Fruit fly (Drosophila melanogaster) whole organism, wandering third instar larva: Measurements from ENCODE around the gene CG14262.

Source experiments
- Abd-B ChIP-seq: fragments of >200 bp; optimal IDR thresholded peaks from 2 replicates; lab custom pipeline; 2017; ENCODE audit warnings: missing biosample characterization, missing genetic modification characterization
- CG32264 ChIP-seq: fragments of 200-800 bp; sonication (Bioruptor generic); optimal IDR thresholded peaks from 2 replicates; lab custom pipeline; 2016; ENCODE audit warnings: missing biosample characterization, missing genetic modification characterization
- CG9705 ChIP-seq: fragments of 200-800 bp; sonication (Bioruptor generic); optimal IDR thresholded peaks from 2 replicates; lab custom pipeline; 2018; ENCODE audit warnings: missing biosample characterization, mild to moderate bottlenecking, missing genetic modification characterization
- CrebA ChIP-seq: fragments of 200-800 bp; sonication (Bioruptor generic); optimal IDR thresholded peaks from 2 replicates; lab custom pipeline; 2016; ENCODE audit warnings: missing biosample characterization, mild to moderate bottlenecking, missing genetic modification characterization, borderline replicate concordance
- Dfd ChIP-seq: fragments of >200 bp; optimal IDR thresholded peaks from 2 replicates; lab custom pipeline; 2017; ENCODE audit warnings: missing biosample characterization, missing genetic modification characterization
- Dif ChIP-seq: fragments of 200-275, 200-300 bp; sonication (Bioruptor generic); optimal IDR thresholded peaks from 2 replicates; lab custom pipeline; 2018; ENCODE audit warnings: missing biosample characterization, missing genetic modification characterization; ENCODE audit not compliant: partially characterized antibody
- GATAd ChIP-seq: sonication (Bioruptor generic); optimal IDR thresholded peaks from 2 replicates; lab custom pipeline; 2016; ENCODE audit warnings: missing biosample characterization, missing genetic modification characterization
- HLH106 ChIP-seq: fragments of 200-800 bp; optimal IDR thresholded peaks from 3 replicates; lab custom pipeline; 2019; ENCODE audit warnings: missing biosample characterization, mild to moderate bottlenecking, missing genetic modification characterization, moderate library complexity
- Hnf4 ChIP-seq: fragments of 200-800 bp; sonication (Bioruptor generic); optimal IDR thresholded peaks from 2 replicates; lab custom pipeline; 2016; ENCODE audit warnings: missing biosample characterization, mild to moderate bottlenecking, missing genetic modification characterization
- Hr78 ChIP-seq: fragments of >200 bp; optimal IDR thresholded peaks from 2 replicates; lab custom pipeline; 2017; ENCODE audit warnings: missing biosample characterization, missing genetic modification characterization
- Hr83 ChIP-seq: fragments of 200-300 bp; sonication (Bioruptor generic); optimal IDR thresholded peaks from 2 replicates; lab custom pipeline; 2016; ENCODE audit warnings: missing biosample characterization, mild to moderate bottlenecking, missing genetic modification characterization, moderate library complexity; ENCODE audit not compliant: poor library complexity, severe bottlenecking
- Jra ChIP-seq: sonication (Bioruptor generic); optimal IDR thresholded peaks from 2 replicates; lab custom pipeline; 2016; ENCODE audit warnings: missing biosample characterization, missing genetic modification characterization
- Mio ChIP-seq: sonication (Bioruptor generic); optimal IDR thresholded peaks from 2 replicates; lab custom pipeline; 2016; ENCODE audit warnings: missing biosample characterization, missing genetic modification characterization
- Myc ChIP-seq: fragments of >200 bp; optimal IDR thresholded peaks from 2 replicates; lab custom pipeline; 2017
- N ChIP-seq: fragments of >200 bp; optimal IDR thresholded peaks from 2 replicates; lab custom pipeline; 2018; ENCODE audit warnings: missing biosample characterization, missing external identifiers, missing genetic modification characterization
- OdsH ChIP-seq: fragments of 200-800 bp; sonication (Bioruptor generic); optimal IDR thresholded peaks from 2 replicates; lab custom pipeline; 2016; ENCODE audit warnings: missing biosample characterization, mild to moderate bottlenecking, missing genetic modification characterization
- Rel ChIP-seq, 2 experiments: fragments of 200-800 bp; sonication (Bioruptor generic) in 1 of 2; optimal IDR thresholded peaks; 2 replicates in 1 of 2; 3 replicates in 1 of 2; lab custom pipeline; 2016 to 2019; ENCODE audit warnings: mild to moderate bottlenecking in 2 of 2, missing biosample characterization in 2 of 2, missing genetic modification characterization in 2 of 2, moderate library complexity in 1 of 2
- Sp1 ChIP-seq: fragments of 200-800 bp; sonication (Bioruptor generic); optimal IDR thresholded peaks from 3 replicates; lab custom pipeline; 2019; ENCODE audit warnings: missing biosample characterization, mild to moderate bottlenecking, missing genetic modification characterization, moderate library complexity
- Vsx2 ChIP-seq: fragments of 200-300, 225-300 bp; sonication (Bioruptor generic); optimal IDR thresholded peaks from 2 replicates; lab custom pipeline; 2018; ENCODE audit warnings: missing biosample characterization, missing genetic modification characterization; ENCODE audit not compliant: partially characterized antibody
- br ChIP-seq: fragments of 200-800 bp; sonication (Bioruptor generic); optimal IDR thresholded peaks from 2 replicates; lab custom pipeline; 2016; ENCODE audit warnings: missing biosample characterization, missing genetic modification characterization
- brk ChIP-seq: fragments of 200-800 bp; sonication (Bioruptor generic); optimal IDR thresholded peaks from 2 replicates; lab custom pipeline; 2016; ENCODE audit warnings: missing biosample characterization, mild to moderate bottlenecking, missing genetic modification characterization
- dl ChIP-seq, 2 experiments: fragments of 175-275, 200-275 bp in 1 of 2; fragments of 200-275 bp in 1 of 2; sonication (Bioruptor generic); optimal IDR thresholded peaks; lab custom pipeline; 2018; ENCODE audit warnings: mild to moderate bottlenecking in 2 of 2, missing biosample characterization in 2 of 2, missing genetic modification characterization in 2 of 2, moderate library complexity in 2 of 2; ENCODE audit not compliant: partially characterized antibody in 2 of 2, insufficient read depth in 1 of 2
- dmrt93B ChIP-seq: fragments of 200-800 bp; sonication (Bioruptor generic); optimal IDR thresholded peaks from 2 replicates; lab custom pipeline; 2018; ENCODE audit warnings: missing biosample characterization, mild to moderate bottlenecking, missing genetic modification characterization
- dsf ChIP-seq: sonication (Bioruptor generic); optimal IDR thresholded peaks from 2 replicates; lab custom pipeline; 2016; ENCODE audit warnings: missing biosample characterization, missing genetic modification characterization, borderline replicate concordance
- ey ChIP-seq: fragments of 200-800 bp; sonication (Bioruptor generic); optimal IDR thresholded peaks from 2 replicates; lab custom pipeline; 2016; ENCODE audit warnings: missing biosample characterization, missing genetic modification characterization
- foxo ChIP-seq, 2 experiments: fragments of 200-800 bp; sonication (Bioruptor generic); optimal IDR thresholded peaks; 2 replicates in 1 of 2; 3 replicates in 1 of 2; lab custom pipeline; 2016 to 2017; ENCODE audit warnings: missing biosample characterization in 2 of 2, missing genetic modification characterization in 2 of 2
- fru ChIP-seq: fragments of 200-800 bp; sonication (Bioruptor generic); optimal IDR thresholded peaks from 3 replicates; lab custom pipeline; 2016; ENCODE audit warnings: missing biosample characterization, mild to moderate bottlenecking, missing genetic modification characterization
- h ChIP-seq: fragments of 200-800 bp; sonication (Bioruptor generic); optimal IDR thresholded peaks from 3 replicates; lab custom pipeline; 2016; ENCODE audit warnings: missing biosample characterization, mild to moderate bottlenecking, missing genetic modification characterization
- jim ChIP-seq: fragments of 175-275, 200-325 bp; sonication (Bioruptor generic); optimal IDR thresholded peaks from 2 replicates; lab custom pipeline; 2016; ENCODE audit warnings: missing biosample characterization, mild to moderate bottlenecking, missing genetic modification characterization
- lola ChIP-seq: fragments of >200 bp; optimal IDR thresholded peaks from 2 replicates; lab custom pipeline; 2017; ENCODE audit warnings: missing biosample characterization, missing genetic modification characterization
- pan ChIP-seq: fragments of >200 bp; optimal IDR thresholded peaks from 2 replicates; lab custom pipeline; 2017
- psq ChIP-seq: fragments of 200-800 bp; sonication (Bioruptor generic); optimal IDR thresholded peaks from 3 replicates; lab custom pipeline; 2017; ENCODE audit warnings: missing biosample characterization, mild to moderate bottlenecking, missing genetic modification characterization, moderate library complexity
- rgr ChIP-seq: fragments of 200-800 bp; sonication (Bioruptor generic); optimal IDR thresholded peaks from 3 replicates; lab custom pipeline; 2016; ENCODE audit warnings: missing biosample characterization, mild to moderate bottlenecking, missing genetic modification characterization
- sage ChIP-seq: fragments of 200-800 bp; sonication (Bioruptor generic); optimal IDR thresholded peaks from 2 replicates; lab custom pipeline; 2016; ENCODE audit warnings: missing biosample characterization, mild to moderate bottlenecking, missing genetic modification characterization
- sv ChIP-seq: fragments of 200-800 bp; sonication (Bioruptor generic); optimal IDR thresholded peaks from 3 replicates; lab custom pipeline; 2016; ENCODE audit warnings: missing biosample characterization, missing genetic modification characterization
- tai ChIP-seq: sonication (Bioruptor generic); optimal IDR thresholded peaks from 2 replicates; lab custom pipeline; 2016; ENCODE audit warnings: missing biosample characterization, missing genetic modification characterization
- usp ChIP-seq: fragments of >200 bp; optimal IDR thresholded peaks from 2 replicates; lab custom pipeline; 2017; ENCODE audit warnings: missing biosample characterization, missing genetic modification characterization
- woc ChIP-seq: sonication (Bioruptor generic); optimal IDR thresholded peaks from 2 replicates; lab custom pipeline; 2016; ENCODE audit warnings: missing biosample characterization, mild to moderate bottlenecking, missing genetic modification characterization

CG14262 gene

dm6 chr3R:27224727-27225126 lies 40.5 kb downstream of the CG14262 start (continued):
- TF ChIP-seq GATAd (GFP tag; lab: Kevin White, UChicago) (no peak), dl (GFP tag; optimal IDR thresholded peaks at IDR 0.05; lab: Kevin White, UChicago; ENCODE audit: insufficient read depth in 1 of 2, partially characterized antibody in 2 of 2) (no peak), woc (GFP tag; lab: Kevin White, UChicago) (peak; percentile 65), CG32264 (GFP tag; lab: Kevin White, UChicago) (no peak), Myc (lab: Kevin White, UChicago) (no peak), Sp1 (GFP tag; lab: Kevin White, UChicago) (peak; percentile 42), pan (lab: Kevin White, UChicago) (no peak), h (GFP tag; lab: Kevin White, UChicago) (peak; percentile 55), Dfd (GFP tag; lab: Kevin White, UChicago) (no peak), fru (GFP tag; lab: Kevin White, UChicago) (peak; percentile 55), N (no peak), foxo (GFP tag; optimal IDR thresholded peaks at IDR 0.05; lab: Kevin White, UChicago) (peak in 1 of 2 experiments; percentile 55)

- TF ChIP-seq Dfd (GFP tag; lab: Kevin White, UChicago), result no peak
- no peak for TF ChIP-seq psq (GFP tag; lab: Kevin White, UChicago)
- TF ChIP-seq CrebA, result no peak
- no peak for TF ChIP-seq dsf
- TF ChIP-seq brk, result no peak
- TF ChIP-seq foxo (GFP tag; optimal IDR thresholded peaks at IDR 0.05; lab: Kevin White, UChicago), result no peak
- TF ChIP-seq fru (GFP tag; lab: Kevin White, UChicago), result no peak
- TF ChIP-seq CG9705 (GFP tag; lab: Kevin White, UChicago), result no peak
- no peak for TF ChIP-seq h (GFP tag; lab: Kevin White, UChicago)
- TF ChIP-seq sv (GFP tag; lab: Kevin White, UChicago), result no peak
- TF ChIP-seq HLH106, result no peak
- no peak for TF ChIP-seq jim (GFP tag; lab: Kevin White, UChicago)
- TF ChIP-seq Sp1 (GFP tag; lab: Kevin White, UChicago), result no peak
- TF ChIP-seq sage (GFP tag; lab: Kevin White, UChicago), result no peak
Measured at dm6 chr3R:27223012-27223411, 42.2 kb downstream of the CG14262 start.

- TF ChIP-seq br (GFP tag; lab: Kevin White, UChicago) (no peak), Dif (GFP tag; lab: Kevin White, UChicago) (no peak), tai (GFP tag; lab: Kevin White, UChicago) (no peak), CrebA (no peak), fru (GFP tag; lab: Kevin White, UChicago) (peak; percentile 55), Dfd (GFP tag; lab: Kevin White, UChicago) (no peak), pan (lab: Kevin White, UChicago) (no peak), GATAd (GFP tag; lab: Kevin White, UChicago) (no peak), Abd-B (GFP tag; lab: Kevin White, UChicago) (no peak), dmrt93B (no peak), HLH106 (peak; percentile 50), Sp1 (GFP tag; lab: Kevin White, UChicago) (no peak), CG32264 (GFP tag; lab: Kevin White, UChicago) (no peak), lola (GFP tag; lab: Kevin White, UChicago) (no peak), Myc (lab: Kevin White, UChicago) (no peak), Hr78 (no peak), Hr83 (GFP tag; lab: Kevin White, UChicago) (no peak), Jra (GFP tag; lab: Kevin White, UChicago) (no peak), dsf (no peak), usp (GFP tag; lab: Kevin White, UChicago) (no peak), Mio (no peak), foxo (GFP tag; optimal IDR thresholded peaks at IDR 0.05; lab: Kevin White, UChicago) (peak in 1 of 2 experiments; percentile 58), rgr (peak; percentile 1), Rel (GFP tag; optimal IDR thresholded peaks at IDR 0.05; lab: Kevin White, UChicago) (no peak), Rel (tag; optimal IDR thresholded peaks at IDR 0.05; lab: Kevin White, UChicago) (no peak), dl (GFP tag; optimal IDR thresholded peaks at IDR 0.05; lab: Kevin White, UChicago; ENCODE audit: insufficient read depth in 1 of 2, partially characterized antibody in 2 of 2) (no peak), Hnf4 (GFP tag; lab: Kevin White, UChicago) (peak; percentile 20), CG9705 (GFP tag; lab: Kevin White, UChicago) (no peak), ey (GFP tag; lab: Kevin White, UChicago) (peak; percentile 25), h (GFP tag; lab: Kevin White, UChicago) (peak; percentile 23), psq (GFP tag; lab: Kevin White, UChicago) (peak; percentile 2), brk (no peak), sage (GFP tag; lab: Kevin White, UChicago) (no peak), OdsH (GFP tag; lab: Kevin White, UChicago) (peak; percentile 15), sv (GFP tag; lab: Kevin White, UChicago) (no peak), N (no peak), jim (GFP tag; lab: Kevin White, UChicago) (no peak), Vsx2 (GFP tag; lab: Kevin White, UChicago) (no peak), woc (GFP tag; lab: Kevin White, UChicago) (peak; percentile 75)
Measured at dm6 chr3R:27222013-27222673, 43.1 kb downstream of the CG14262 start.
